Worm (Caenorhabditis elegans) whole organism, midembryonic: Measurements from ENCODE around the gene F32D1.7.

Experiments used
- T22C8.4 ChIP-seq: fragments of 200-800 bp; sonication (Bioruptor generic); IDR thresholded peaks from 2 replicates; pipeline ENCODE4 v1.3.6; 2022; ENCODE audit warnings: missing genetic modification characterization, missing compliant biosample characterization
- cog-1 ChIP-seq: sonication (generic microtip); optimal IDR thresholded peaks from 2 replicates; lab custom pipeline; 2016; ENCODE audit warnings: missing genetic modification characterization, missing compliant biosample characterization
- flt-1 ChIP-seq: fragments of 200-800 bp; sonication (Bioruptor generic); IDR thresholded peaks from 2 replicates; pipeline ENCODE4 v1.3.6; 2022; ENCODE audit warnings: missing genetic modification characterization, missing compliant biosample characterization
- ref-1 ChIP-seq: fragments of 200-800 bp; sonication (Bioruptor generic); conservative IDR thresholded peaks from 2 replicates; pipeline ENCODE4 v1.3.6; 2022; ENCODE audit warnings: missing genetic modification reagents, missing genetic modification characterization, missing compliant biosample characterization
- tab-1 ChIP-seq: fragments of 200-800 bp; sonication (Bioruptor generic); IDR thresholded peaks from 2 replicates; pipeline ENCODE4 v1.3.6; 2022; ENCODE audit warnings: missing genetic modification characterization, missing compliant biosample characterization
- ztf-23 ChIP-seq: fragments of 200-800 bp; sonication (Bioruptor generic); IDR thresholded peaks from 2 replicates; pipeline ENCODE4 v1.3.6; 2022; ENCODE audit warnings: missing genetic modification reagents, missing genetic modification characterization, missing compliant biosample characterization

ce11 chrV:4382298-4382697, 6.3 kb upstream of the F32D1.7 start, which contains the start of gene F13A2.1:
- TF ChIP-seq flt-1 (GFP tag; lab: Robert Waterston, UW) (no peak), ref-1 (GFP tag; lab: Robert Waterston, UW) (no peak), cog-1 (no peak), T22C8.4 (GFP tag; lab: Robert Waterston, UW) (no peak), ztf-23 (GFP tag; lab: Robert Waterston, UW) (no peak), tab-1 (no peak)
